Worm (Caenorhabditis elegans) whole organism, mixed stage, embryonic: ENCODE results near the gene nlp-20.
"Not testable (repeated sequence)": the region's sequence is repeated elsewhere in the genome, so short reads cannot be mapped to it uniquely, and the experiment has no call there.

Source experiments
- blmp-1 ChIP-seq: fragments of 150-350 bp; optimal IDR thresholded peaks from 2 replicates; lab custom pipeline; 2014; ENCODE audit warnings: missing biosample characterization, missing genetic modification characterization
- ceh-39 ChIP-seq: fragments of 150-350 bp; optimal IDR thresholded peaks from 2 replicates; lab custom pipeline; 2014; ENCODE audit warnings: missing biosample characterization, missing genetic modification characterization
- elt-3 ChIP-seq: fragments of 150-350 bp; optimal IDR thresholded peaks from 2 replicates; lab custom pipeline; 2014; ENCODE audit warnings: missing biosample characterization, missing genetic modification characterization
- ham-2 ChIP-seq: fragments of 200-800 bp; sonication (Bioruptor generic); optimal IDR thresholded peaks from 2 replicates; lab custom pipeline; 2018; ENCODE audit warnings: mild to moderate bottlenecking, missing genetic modification characterization, missing compliant biosample characterization
- lin-13 ChIP-seq: fragments of 150-350 bp; optimal IDR thresholded peaks from 2 replicates; lab custom pipeline; 2014; ENCODE audit warnings: missing biosample characterization, missing genetic modification characterization
- mep-1 ChIP-seq: fragments of 150-350 bp; optimal IDR thresholded peaks from 2 replicates; lab custom pipeline; 2017; ENCODE audit warnings: missing biosample characterization, missing genetic modification reagents, missing genetic modification characterization, inconsistent platforms
- nhr-12 ChIP-seq: fragments of 150-350 bp; optimal IDR thresholded peaks from 2 replicates; lab custom pipeline; 2014; ENCODE audit warnings: missing biosample characterization, missing genetic modification characterization
- nhr-237 ChIP-seq: fragments of 150-350 bp; optimal IDR thresholded peaks from 2 replicates; lab custom pipeline; 2014; ENCODE audit warnings: missing biosample characterization, missing genetic modification characterization
- nhr-28 ChIP-seq: fragments of 150-350 bp; optimal IDR thresholded peaks from 2 replicates; lab custom pipeline; 2014; ENCODE audit warnings: missing biosample characterization, missing genetic modification characterization
- pha-4 ChIP-seq: fragments of 150-350 bp; optimal IDR thresholded peaks from 2 replicates; lab custom pipeline; 2018; ENCODE audit warnings: missing biosample characterization, missing genetic modification reagents, missing genetic modification characterization
- snpc-4 ChIP-seq: fragments of 150-350 bp; optimal IDR thresholded peaks from 2 replicates; lab custom pipeline; 2014; ENCODE audit warnings: missing biosample characterization, missing genetic modification characterization
- unc-62 ChIP-seq: fragments of 150-350 bp; optimal IDR thresholded peaks from 2 replicates; lab custom pipeline; 2014; ENCODE audit warnings: missing biosample characterization, missing genetic modification reagents, missing genetic modification characterization
- zip-8 ChIP-seq: fragments of 150-350 bp; optimal IDR thresholded peaks from 2 replicates; lab custom pipeline; 2014; ENCODE audit warnings: missing biosample characterization, missing genetic modification characterization
- ztf-11 ChIP-seq: fragments of 150-350 bp; optimal IDR thresholded peaks from 2 replicates; lab custom pipeline; 2014; ENCODE audit warnings: missing biosample characterization, missing genetic modification characterization

- TF ChIP-seq pha-4 (tag; lab: Kevin White, UChicago); nhr-28 (tag; lab: Kevin White, UChicago); elt-3 (tag; lab: Kevin White, UChicago); ztf-11; lin-13 (tag; lab: Kevin White, UChicago); nhr-12; snpc-4; zip-8 (tag; lab: Kevin White, UChicago); ham-2 (GFP tag; lab: Kevin White, UChicago); ceh-39 (tag; lab: Kevin White, UChicago); unc-62 (GFP tag; lab: Kevin White, UChicago); blmp-1; nhr-237 (tag; lab: Kevin White, UChicago); mep-1 (tag; lab: Kevin White, UChicago): not testable (repeated sequence)
Measured at ce11 chrIV:7634578-7634977, 8.3 kb downstream of the nlp-20 start, which contains the start of gene warf-1.
